Fruit fly (Drosophila melanogaster): ENCODE data around the gene Cyt-c-d.

DNA sequence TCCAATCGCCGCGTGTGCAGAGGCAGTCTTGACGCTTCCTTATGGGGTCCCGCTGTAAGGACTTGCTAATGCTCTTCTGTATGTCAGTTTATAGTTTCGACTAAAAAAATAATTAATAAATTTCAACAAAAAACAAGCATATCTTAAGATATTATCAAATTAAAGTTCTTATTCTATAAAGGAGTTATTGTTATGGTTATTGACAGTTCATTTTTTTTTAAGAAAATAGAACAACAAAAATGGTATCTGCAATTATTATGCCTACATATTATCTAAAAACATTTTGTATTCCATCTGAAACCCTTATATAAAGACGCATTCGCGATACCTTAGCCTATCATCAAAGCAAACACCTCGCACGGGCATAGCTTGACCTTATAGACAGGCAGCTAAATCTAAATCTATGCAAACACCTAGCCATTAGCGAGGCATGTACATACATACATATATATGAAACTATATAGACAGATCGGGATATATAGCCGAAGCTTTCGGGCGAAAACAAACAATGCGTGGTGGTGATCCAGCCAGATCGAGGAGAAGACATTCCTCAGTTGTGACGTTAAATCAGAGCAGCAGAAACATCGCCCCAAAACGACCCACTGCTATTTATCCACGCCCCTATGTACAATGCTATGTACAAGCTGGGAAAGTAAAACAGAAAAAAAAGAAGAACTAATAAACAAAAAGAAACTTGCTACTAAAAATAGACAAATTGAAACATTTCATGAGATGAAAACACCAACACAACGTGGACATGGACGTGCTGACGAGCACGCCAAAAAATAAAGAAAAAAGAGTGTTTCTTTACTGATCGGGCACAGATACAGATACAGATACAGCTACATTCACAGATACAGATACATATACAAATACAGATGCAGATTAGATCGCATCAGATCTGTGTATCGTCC is 45.1 kb downstream of the Cyt-c-d start, which contains the start of gene ppk17:
- TF ChIP-seq Dfd (GFP tag; optimal IDR thresholded peaks at IDR 0.05) (no peak), pan (optimal IDR thresholded peaks at IDR 0.05) (no peak), Sp1 (GFP tag; optimal IDR thresholded peaks at IDR 0.05) (no peak), psq (GFP tag; optimal IDR thresholded peaks at IDR 0.05) (no peak), HLH106 (tag; optimal IDR thresholded peaks at IDR 0.05) (no peak), Vsx2 (GFP tag; optimal IDR thresholded peaks at IDR 0.05; ENCODE audit: partially characterized antibody) (no peak), Dif (GFP tag; optimal IDR thresholded peaks at IDR 0.05; ENCODE audit: partially characterized antibody) (no peak), GATAd (GFP tag; optimal IDR thresholded peaks at IDR 0.05) (no peak), woc (GFP tag; optimal IDR thresholded peaks at IDR 0.05) (no peak)
